Worm (Caenorhabditis elegans) whole organism, midembryonic: ENCODE data around the gene C53D6.6.

Experiments used
- T22C8.4 ChIP-seq: fragments of 200-800 bp; sonication (Bioruptor generic); IDR thresholded peaks from 2 replicates; pipeline ENCODE4 v1.3.6; 2022; ENCODE audit warnings: missing genetic modification characterization, missing compliant biosample characterization
- flt-1 ChIP-seq: fragments of 200-800 bp; sonication (Bioruptor generic); IDR thresholded peaks from 2 replicates; pipeline ENCODE4 v1.3.6; 2022; ENCODE audit warnings: missing genetic modification characterization, missing compliant biosample characterization
- klf-2 ChIP-seq: fragments of 200-800 bp; sonication (Bioruptor generic); conservative IDR thresholded peaks from 2 replicates; pipeline ENCODE4 v1.3.6; 2022; ENCODE audit warnings: missing genetic modification reagents, missing genetic modification characterization, missing compliant biosample characterization
- med-1 ChIP-seq: sonication (generic microtip); optimal IDR thresholded peaks from 2 replicates; lab custom pipeline; 2017; ENCODE audit warnings: missing genetic modification characterization, mild to moderate bottlenecking, missing compliant biosample characterization, antibody characterized with exemption, missing genetic modification reagents; ENCODE audit not compliant: insufficient read depth
- ref-1 ChIP-seq: fragments of 200-800 bp; sonication (Bioruptor generic); conservative IDR thresholded peaks from 2 replicates; pipeline ENCODE4 v1.3.6; 2022; ENCODE audit warnings: missing genetic modification reagents, missing genetic modification characterization, missing compliant biosample characterization
- tab-1 ChIP-seq: fragments of 200-800 bp; sonication (Bioruptor generic); IDR thresholded peaks from 2 replicates; pipeline ENCODE4 v1.3.6; 2022; ENCODE audit warnings: missing genetic modification characterization, missing compliant biosample characterization
- ztf-29 ChIP-seq: fragments of 200-800 bp; sonication (Bioruptor generic); IDR thresholded peaks from 2 replicates; pipeline ENCODE4 v1.3.6; 2022; ENCODE audit warnings: missing genetic modification reagents, missing genetic modification characterization, missing compliant biosample characterization

DNA sequence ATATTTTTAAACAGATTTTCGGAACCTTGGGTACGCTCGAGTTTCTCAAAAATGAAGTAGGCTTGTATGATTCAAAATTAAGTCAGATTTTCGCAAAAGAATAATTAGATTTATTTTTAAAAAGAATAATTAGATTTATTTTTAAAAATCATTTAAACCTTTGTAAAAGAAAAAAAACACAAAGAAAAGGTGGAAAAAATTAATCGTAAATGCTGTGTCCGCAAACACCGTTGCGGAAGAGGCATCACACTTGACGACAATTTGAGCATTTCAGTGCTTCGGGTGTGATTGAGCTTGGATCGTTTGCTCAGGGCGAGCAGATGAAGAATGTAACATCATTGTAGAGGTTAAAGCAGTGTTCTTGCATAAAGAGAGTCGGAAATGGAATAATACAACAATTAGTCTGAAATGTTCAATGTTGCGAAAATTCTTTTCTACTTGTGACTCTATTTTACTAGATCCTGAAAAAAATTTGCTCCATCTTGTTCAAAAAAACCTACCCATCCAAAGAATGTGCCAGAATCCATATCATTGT, 11.2 kb downstream of the C53D6.6 start:
- TF ChIP-seq med-1 (GFP tag; lab: Kevin White, UChicago) (no peak), T22C8.4 (GFP tag; lab: Robert Waterston, UW) (no peak), flt-1 (GFP tag; lab: Robert Waterston, UW) (no peak), klf-2 (no peak), ref-1 (no peak), tab-1 (GFP tag; lab: Robert Waterston, UW) (no peak), ztf-29 (GFP tag; lab: Robert Waterston, UW) (no peak)
